Worm (Caenorhabditis elegans) whole organism, young adult: Measurements from ENCODE around the gene ZK1307.1.

Experiments
- C06A6.2 ChIP-seq: fragments of 200-800 bp; sonication (Bioruptor generic); conservative IDR thresholded peaks from 2 replicates; pipeline ENCODE4 v1.3.6; 2022; ENCODE audit warnings: missing genetic modification characterization, missing compliant biosample characterization
- D2030.7 ChIP-seq: fragments of 200-800 bp; sonication (Bioruptor generic); IDR thresholded peaks from 2 replicates; pipeline ENCODE4 v1.3.6; 2022; ENCODE audit warnings: missing genetic modification reagents, missing genetic modification characterization, missing compliant biosample characterization
- F10E7.11 ChIP-seq: sonication (generic microtip); optimal IDR thresholded peaks from 2 replicates; lab custom pipeline; 2017; ENCODE audit warnings: mild to moderate bottlenecking, missing genetic modification characterization, moderate library complexity, missing compliant biosample characterization
- F33H1.4 ChIP-seq: fragments of 200-800 bp; sonication (Bioruptor generic); IDR thresholded peaks from 2 replicates; pipeline ENCODE4 v1.3.6; 2022; ENCODE audit warnings: missing genetic modification reagents, missing genetic modification characterization, missing compliant biosample characterization
- F52B5.7 ChIP-seq: sonication (generic microtip); optimal IDR thresholded peaks from 2 replicates; lab custom pipeline; 2016; ENCODE audit warnings: mild to moderate bottlenecking, missing genetic modification characterization, missing compliant biosample characterization
- F55B11.4 ChIP-seq: sonication (generic microtip); optimal IDR thresholded peaks from 2 replicates; lab custom pipeline; 2016; ENCODE audit warnings: missing compliant biosample characterization, missing genetic modification characterization, borderline replicate concordance; ENCODE audit not compliant: insufficient read depth
- F57A8.1 ChIP-seq: fragments of 200-800 bp; sonication (Bioruptor generic); optimal IDR thresholded peaks from 2 replicates; lab custom pipeline; 2018; ENCODE audit warnings: mild to moderate bottlenecking, missing genetic modification characterization, moderate library complexity, missing compliant biosample characterization
- K11D2.4 ChIP-seq: fragments of 200-800 bp; sonication (Bioruptor generic); IDR thresholded peaks from 2 replicates; pipeline ENCODE4 v1.3.6; 2022; ENCODE audit warnings: missing genetic modification reagents, missing genetic modification characterization, missing compliant biosample characterization
- K12H6.12 ChIP-seq: fragments of 200-800 bp; sonication (Bioruptor generic); optimal IDR thresholded peaks from 2 replicates; lab custom pipeline; 2018; ENCODE audit warnings: mild to moderate bottlenecking, missing genetic modification characterization, missing compliant biosample characterization
- T26A5.8 ChIP-seq: sonication (generic microtip); optimal IDR thresholded peaks from 2 replicates; lab custom pipeline; 2016; ENCODE audit warnings: missing genetic modification characterization, missing compliant biosample characterization
- Y67H2A.10 ChIP-seq: fragments of 200-800 bp; sonication (Bioruptor generic); conservative IDR thresholded peaks from 2 replicates; pipeline ENCODE4 v1.3.6; 2022; ENCODE audit warnings: missing genetic modification reagents, missing genetic modification characterization, missing compliant biosample characterization
- attf-5 ChIP-seq: fragments of 200-800 bp; sonication (Bioruptor generic); optimal IDR thresholded peaks from 2 replicates; lab custom pipeline; 2018; ENCODE audit warnings: mild to moderate bottlenecking, missing genetic modification characterization, missing compliant biosample characterization
- bed-1 ChIP-seq: fragments of 200-800 bp; sonication (Bioruptor generic); IDR thresholded peaks from 2 replicates; pipeline ENCODE4 v1.3.6; 2022; ENCODE audit warnings: missing genetic modification reagents, missing genetic modification characterization, missing compliant biosample characterization
- ceh-27 ChIP-seq: fragments of 200-800 bp; sonication (Bioruptor generic); optimal IDR thresholded peaks from 2 replicates; lab custom pipeline; 2018; ENCODE audit warnings: mild to moderate bottlenecking, missing genetic modification characterization, moderate library complexity, missing compliant biosample characterization
- ceh-79 ChIP-seq: sonication (generic microtip); optimal IDR thresholded peaks from 2 replicates; lab custom pipeline; 2017; ENCODE audit warnings: mild to moderate bottlenecking, missing genetic modification characterization, missing compliant biosample characterization
- chd-7 ChIP-seq: sonication (generic microtip); optimal IDR thresholded peaks from 2 replicates; lab custom pipeline; 2016; ENCODE audit warnings: mild to moderate bottlenecking, missing genetic modification characterization, moderate library complexity, missing compliant biosample characterization
- dox-1 ChIP-seq: fragments of 200-800 bp; sonication (Bioruptor generic); IDR thresholded peaks from 2 replicates; pipeline ENCODE4 v1.3.6; 2022; ENCODE audit warnings: missing genetic modification reagents, missing genetic modification characterization, missing compliant biosample characterization
- dpff-1 ChIP-seq: sonication (generic microtip); optimal IDR thresholded peaks from 2 replicates; lab custom pipeline; 2017; ENCODE audit warnings: mild to moderate bottlenecking, missing genetic modification characterization, missing compliant biosample characterization
- dpl-1 ChIP-seq: fragments of 150-350 bp; optimal IDR thresholded peaks from 2 replicates; lab custom pipeline; 2014; ENCODE audit warnings: missing biosample characterization, missing genetic modification reagents, missing genetic modification characterization
- efl-1 ChIP-seq: fragments of 150-350 bp; optimal IDR thresholded peaks from 2 replicates; lab custom pipeline; 2014; ENCODE audit warnings: missing biosample characterization, missing genetic modification reagents, missing genetic modification characterization
- egl-18 ChIP-seq: fragments of 200-800 bp; sonication (Bioruptor generic); IDR thresholded peaks from 2 replicates; pipeline ENCODE4 v1.3.6; 2022; ENCODE audit warnings: missing genetic modification reagents, missing genetic modification characterization, missing compliant biosample characterization
- ets-4 ChIP-seq: fragments of 200-800 bp; sonication (Bioruptor generic); optimal IDR thresholded peaks from 2 replicates; lab custom pipeline; 2018; ENCODE audit warnings: mild to moderate bottlenecking, missing genetic modification characterization, missing compliant biosample characterization
- hlh-12 ChIP-seq: sonication (generic microtip); optimal IDR thresholded peaks from 2 replicates; lab custom pipeline; 2016; ENCODE audit warnings: missing genetic modification characterization, missing compliant biosample characterization
- hmg-1.2 ChIP-seq: fragments of 200-800 bp; sonication (Bioruptor generic); IDR thresholded peaks from 2 replicates; pipeline ENCODE4 v1.3.6; 2022; ENCODE audit warnings: missing genetic modification reagents, missing genetic modification characterization, missing compliant biosample characterization
- hsf-1 ChIP-seq: fragments of 200-800 bp; sonication (Bioruptor generic); IDR thresholded peaks from 2 replicates; pipeline ENCODE4 v1.3.6; 2022; ENCODE audit warnings: missing genetic modification reagents, missing genetic modification characterization, missing compliant biosample characterization
- let-607 ChIP-seq, 2 experiments: fragments of 200-800 bp in 1 of 2; sonication (Bioruptor generic) in 1 of 2; sonication (generic microtip) in 1 of 2; optimal IDR thresholded peaks; 2 replicates each; lab custom pipeline; 2016 to 2018; ENCODE audit warnings: mild to moderate bottlenecking in 2 of 2, missing compliant biosample characterization in 2 of 2, missing genetic modification characterization in 2 of 2, moderate library complexity in 2 of 2, missing genotype in 1 of 2
- lin-26 ChIP-seq: fragments of 200-800 bp; sonication (Bioruptor generic); IDR thresholded peaks from 2 replicates; pipeline ENCODE4 v1.3.6; 2022; ENCODE audit warnings: missing genetic modification reagents, missing genetic modification characterization, missing compliant biosample characterization
- lir-1 ChIP-seq: fragments of 200-800 bp; sonication (Bioruptor generic); conservative IDR thresholded peaks from 2 replicates; pipeline ENCODE4 v1.3.6; 2022; ENCODE audit warnings: missing genetic modification reagents, missing genetic modification characterization, missing compliant biosample characterization
- lsl-1 ChIP-seq: fragments of 200-800 bp; sonication (Bioruptor generic); optimal IDR thresholded peaks from 2 replicates; lab custom pipeline; 2018; ENCODE audit warnings: mild to moderate bottlenecking, missing genetic modification characterization, moderate library complexity, missing compliant biosample characterization
- lsy-27 ChIP-seq: sonication (generic microtip); optimal IDR thresholded peaks from 2 replicates; lab custom pipeline; 2017; ENCODE audit warnings: missing genetic modification characterization, mild to moderate bottlenecking, missing compliant biosample characterization, antibody characterized with exemption, missing genotype, borderline replicate concordance; ENCODE audit not compliant: insufficient read depth
- madf-8 ChIP-seq: fragments of 200-800 bp; sonication (Bioruptor generic); conservative IDR thresholded peaks from 2 replicates; pipeline ENCODE4 v1.3.6; 2022; ENCODE audit warnings: missing genetic modification reagents, missing genetic modification characterization, missing compliant biosample characterization
- mel-28 ChIP-seq: sonication (generic microtip); optimal IDR thresholded peaks from 2 replicates; lab custom pipeline; 2016; ENCODE audit warnings: borderline replicate concordance, mild to moderate bottlenecking, missing genetic modification characterization, missing compliant biosample characterization
- mxl-1 ChIP-seq: sonication (generic microtip); optimal IDR thresholded peaks from 2 replicates; lab custom pipeline; 2016; ENCODE audit warnings: missing genetic modification characterization, missing compliant biosample characterization
- nhr-179 ChIP-seq: sonication (generic microtip); optimal IDR thresholded peaks from 2 replicates; lab custom pipeline; 2016; ENCODE audit warnings: mild to moderate bottlenecking, missing genetic modification characterization, missing compliant biosample characterization
- nhr-27 ChIP-seq: fragments of 200-800 bp; sonication (Bioruptor generic); optimal IDR thresholded peaks from 2 replicates; lab custom pipeline; 2018; ENCODE audit warnings: mild to moderate bottlenecking, missing genetic modification characterization, moderate library complexity, missing compliant biosample characterization
- pbrm-1 ChIP-seq: fragments of 200-800 bp; sonication (Bioruptor generic); IDR thresholded peaks from 2 replicates; pipeline ENCODE4 v1.3.6; 2022; ENCODE audit warnings: missing genetic modification reagents, missing genetic modification characterization, missing compliant biosample characterization
- sea-2 ChIP-seq: fragments of 200-800 bp; sonication (Bioruptor generic); IDR thresholded peaks from 2 replicates; pipeline ENCODE4 v1.3.6; 2022; ENCODE audit warnings: missing genetic modification characterization, missing compliant biosample characterization
- snpc-1.3 ChIP-seq: sonication (generic microtip); optimal IDR thresholded peaks from 2 replicates; lab custom pipeline; 2017; ENCODE audit warnings: missing genetic modification characterization, mild to moderate bottlenecking, missing compliant biosample characterization, antibody characterized with exemption, moderate library complexity, missing genotype, missing genetic modification reagents; ENCODE audit not compliant: insufficient read depth
- snpc-4 ChIP-seq, 5 experiments: fragments of 150-350 bp in 1 of 5; sonication (generic microtip) in 4 of 5; optimal IDR thresholded peaks; 2 replicates each; lab custom pipeline; 2014 to 2018; ENCODE audit warnings: missing genetic modification characterization in 5 of 5, missing biosample characterization in 3 of 5, antibody characterized with exemption in 2 of 5, mild to moderate bottlenecking in 2 of 5, missing compliant biosample characterization in 2 of 5, missing genotype in 2 of 5, moderate library complexity in 2 of 5, missing genetic modification reagents in 1 of 5
- somi-1 ChIP-seq: fragments of 200-800 bp; sonication (Bioruptor generic); optimal IDR thresholded peaks from 2 replicates; lab custom pipeline; 2018; ENCODE audit warnings: mild to moderate bottlenecking, missing genetic modification characterization, missing compliant biosample characterization
- tbp1 ChIP-seq: fragments of 200-800 bp; sonication (Bioruptor generic); optimal IDR thresholded peaks from 2 replicates; lab custom pipeline; 2018; ENCODE audit warnings: mild to moderate bottlenecking, missing genetic modification characterization, missing compliant biosample characterization
- unc-130 ChIP-seq: sonication (generic microtip); optimal IDR thresholded peaks from 2 replicates; lab custom pipeline; 2016; ENCODE audit warnings: missing genetic modification reagents, missing genetic modification characterization, missing compliant biosample characterization
- xnd-1 ChIP-seq: sonication (generic microtip); optimal IDR thresholded peaks from 2 replicates; lab custom pipeline; 2016; ENCODE audit warnings: missing genotype, missing genetic modification reagents, missing genetic modification characterization, missing compliant biosample characterization
- ztf-18 ChIP-seq: sonication (generic microtip); optimal IDR thresholded peaks from 2 replicates; lab custom pipeline; 2016; ENCODE audit warnings: missing genotype, mild to moderate bottlenecking, missing genetic modification characterization, missing compliant biosample characterization
- ztf-6 ChIP-seq: fragments of 200-800 bp; sonication (Bioruptor generic); IDR thresholded peaks from 2 replicates; pipeline ENCODE4 v1.3.6; 2022; ENCODE audit warnings: missing genetic modification reagents, missing genetic modification characterization, missing compliant biosample characterization

ZK1307.1 gene

DNA sequence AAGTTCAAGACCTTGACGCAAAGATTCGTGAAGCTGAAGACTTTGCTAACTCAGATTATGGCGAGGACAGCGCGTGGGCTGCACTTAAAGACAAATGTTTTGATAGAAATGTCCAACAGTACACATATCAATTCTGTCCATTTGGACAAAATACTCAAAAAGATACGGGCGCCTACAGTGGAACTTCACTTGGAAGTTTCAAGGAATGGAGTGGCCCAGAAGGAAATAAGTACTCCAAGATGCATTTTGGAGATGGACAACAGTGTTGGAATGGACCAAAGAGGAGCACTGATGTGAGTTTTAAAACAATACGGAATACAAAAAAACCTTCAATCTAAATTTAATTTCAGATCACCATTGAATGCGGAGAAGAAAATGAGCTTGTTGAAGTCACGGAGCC lies 29.4 kb downstream of the ZK1307.1 start:
- TF ChIP-seq efl-1 (GFP tag; lab: Kevin White, UChicago) (no peak), sea-2 (GFP tag; lab: Robert Waterston, UW) (no peak), chd-7 (tag; lab: Kevin White, UChicago) (no peak), nhr-27 (tag; lab: Kevin White, UChicago) (no peak), lsl-1 (GFP tag; lab: Kevin White, UChicago) (no peak), dox-1 (no peak)

ce11 chrII:9624110-9624695 lies 31.2 kb downstream of the ZK1307.1 start, which contains the start of the genes dnj-20 and ZK1307.8:
TSS of gene dnj-20 (minus strand) at chrII:9624176.
TSS of gene ZK1307.8 (plus strand) at chrII:9624613.
- TF ChIP-seq nhr-179 (tag; lab: Kevin White, UChicago) = no peak
- no peak for TF ChIP-seq hlh-12 (tag; lab: Kevin White, UChicago)
- TF ChIP-seq hsf-1 (GFP tag; lab: Robert Waterston, UW) = no peak
- no peak for TF ChIP-seq mxl-1 (tag; lab: Kevin White, UChicago)
- no peak for TF ChIP-seq ceh-27 (GFP tag; lab: Kevin White, UChicago)
- TF ChIP-seq attf-5 (GFP tag; lab: Kevin White, UChicago) = peak; percentile 1
- TF ChIP-seq egl-18 (GFP tag; lab: Robert Waterston, UW) = no peak
- TF ChIP-seq somi-1 = no peak
- no peak for TF ChIP-seq Y67H2A.10 (GFP tag; lab: Robert Waterston, UW)
- TF ChIP-seq sea-2 (GFP tag; lab: Robert Waterston, UW) = no peak
- peak; percentile 82 for TF ChIP-seq lsl-1 (GFP tag; lab: Kevin White, UChicago)
- TF ChIP-seq mel-28 (tag; lab: Kevin White, UChicago) = no peak
- TF ChIP-seq lin-26 = no peak
- no peak for TF ChIP-seq T26A5.8 (tag; lab: Kevin White, UChicago)
- no peak for TF ChIP-seq unc-130
- TF ChIP-seq madf-8 (GFP tag; lab: Robert Waterston, UW) = 0 out of 2 replicates have a peak, but pooled peaks have one; percentile 12
- TF ChIP-seq dpl-1 = no peak
- no peak for TF ChIP-seq dpff-1 (tag; lab: Kevin White, UChicago)
- TF ChIP-seq hmg-1.2 (GFP tag; lab: Robert Waterston, UW) = 0 out of 2 replicates have a peak, but pooled peaks have one; percentile 5
- no peak for TF ChIP-seq tbp1 (GFP tag; lab: Kevin White, UChicago)
- TF ChIP-seq xnd-1 (tag; lab: Kevin White, UChicago) = peak; percentile 60
- TF ChIP-seq bed-1 (GFP tag; lab: Robert Waterston, UW) = no peak
- peak; percentile 45; the same call in 1 of the 2 replicates for TF ChIP-seq D2030.7
- peak; percentile 70 to 78 for TF ChIP-seq let-607 (tag; optimal IDR thresholded peaks at IDR 0.05; lab: Kevin White, UChicago)
- no peak for TF ChIP-seq lir-1 (GFP tag; lab: Robert Waterston, UW)
- TF ChIP-seq lsy-27 = no peak
- peak; percentile 57 for TF ChIP-seq snpc-1.3 (tag; lab: Kevin White, UChicago)
- peak; percentile 81 for TF ChIP-seq F33H1.4
- no peak for TF ChIP-seq C06A6.2
- TF ChIP-seq ets-4 (GFP tag; lab: Kevin White, UChicago) = no peak
- no peak for TF ChIP-seq F55B11.4
- no peak for TF ChIP-seq F10E7.11
- TF ChIP-seq ceh-79 (tag; lab: Kevin White, UChicago) = no peak
- no peak for TF ChIP-seq ztf-6 (GFP tag; lab: Robert Waterston, UW)
- TF ChIP-seq pbrm-1 (GFP tag; lab: Robert Waterston, UW) = no peak
- TF ChIP-seq K11D2.4 = no peak
- TF ChIP-seq snpc-4 (GFP tag; optimal IDR thresholded peaks at IDR 0.05; lab: Kevin White, UChicago) = no peak
- TF ChIP-seq snpc-4 (tag; optimal IDR thresholded peaks at IDR 0.05; lab: Kevin White, UChicago) = no peak
- TF ChIP-seq F52B5.7 = no peak
- no peak for TF ChIP-seq ztf-18
- no peak for TF ChIP-seq K12H6.12 (tag; lab: Kevin White, UChicago)
- TF ChIP-seq F57A8.1 (GFP tag; lab: Kevin White, UChicago) = no peak
